Worm (Caenorhabditis elegans) whole organism, L3 larva: Measurements from ENCODE around the gene jmjd-3.1.

ENCODE experiments used
- R02D3.7 ChIP-seq: fragments of 150-350 bp; optimal IDR thresholded peaks from 2 replicates; lab custom pipeline; 2014; ENCODE audit warnings: missing biosample characterization, missing genetic modification characterization
- ZK546.5 ChIP-seq: sonication (generic microtip); optimal IDR thresholded peaks from 2 replicates; lab custom pipeline; 2017; ENCODE audit warnings: missing biosample characterization, missing genetic modification characterization
- aly-2 ChIP-seq: fragments of 150-350 bp; optimal IDR thresholded peaks from 2 replicates; lab custom pipeline; 2014; ENCODE audit warnings: missing biosample characterization, missing genetic modification characterization
- ama-1 ChIP-seq: fragments of 150-350 bp; optimal IDR thresholded peaks from 2 replicates; lab custom pipeline; 2018
- ceh-16 ChIP-seq: sonication (generic microtip); optimal IDR thresholded peaks from 2 replicates; lab custom pipeline; 2017; ENCODE audit warnings: missing biosample characterization, missing genetic modification characterization
- ceh-28 ChIP-seq: fragments of 150-350 bp; optimal IDR thresholded peaks from 2 replicates; lab custom pipeline; 2014; ENCODE audit warnings: missing biosample characterization, missing genetic modification reagents, missing genetic modification characterization
- ceh-82 ChIP-seq: fragments of 150-350 bp; optimal IDR thresholded peaks from 2 replicates; lab custom pipeline; 2014; ENCODE audit warnings: missing biosample characterization, missing genetic modification characterization
- ceh-9 ChIP-seq: sonication (generic microtip); optimal IDR thresholded peaks from 2 replicates; lab custom pipeline; 2018; ENCODE audit warnings: missing biosample characterization, missing genetic modification characterization
- daf-12 ChIP-seq: fragments of 150-350 bp; optimal IDR thresholded peaks from 2 replicates; lab custom pipeline; 2014; ENCODE audit warnings: missing biosample characterization, missing genetic modification reagents, missing genetic modification characterization
- egl-27 ChIP-seq: sonication (generic microtip); optimal IDR thresholded peaks from 4 replicates; lab custom pipeline; 2017; ENCODE audit warnings: missing biosample characterization, missing genetic modification reagents, missing genetic modification characterization
- egl-5 ChIP-seq: fragments of 150-350 bp; optimal IDR thresholded peaks from 2 replicates; lab custom pipeline; 2017; ENCODE audit warnings: missing biosample characterization, missing genetic modification reagents, missing genetic modification characterization, inconsistent platforms
- elt-1 ChIP-seq: fragments of 150-350 bp; optimal IDR thresholded peaks from 2 replicates; lab custom pipeline; 2014; ENCODE audit warnings: missing biosample characterization, missing genetic modification characterization
- elt-2 ChIP-seq: sonication (generic microtip); optimal IDR thresholded peaks from 2 replicates; lab custom pipeline; 2016; ENCODE audit warnings: missing genetic modification reagents, mild to moderate bottlenecking, missing genetic modification characterization, missing compliant biosample characterization
- elt-3 ChIP-seq, 3 experiments: fragments of 150-350 bp in 1 of 3; sonication (generic microtip) in 2 of 3; optimal IDR thresholded peaks; 2 replicates in 2 of 3; 4 replicates in 1 of 3; lab custom pipeline; 2014 to 2017; ENCODE audit warnings: missing biosample characterization in 3 of 3, missing genetic modification characterization in 3 of 3
- eor-1 ChIP-seq, 2 experiments: fragments of 150-350 bp; optimal IDR thresholded peaks; 2 replicates each; lab custom pipeline; 2014 to 2018; ENCODE audit warnings: missing biosample characterization in 2 of 2, missing genetic modification characterization in 2 of 2
- fkh-10 ChIP-seq: sonication (generic microtip); optimal IDR thresholded peaks from 2 replicates; lab custom pipeline; 2017; ENCODE audit warnings: missing biosample characterization, missing genetic modification reagents, missing genetic modification characterization
- fkh-2 ChIP-seq: fragments of 150-350 bp; optimal IDR thresholded peaks from 2 replicates; lab custom pipeline; 2014; ENCODE audit warnings: missing biosample characterization, missing genetic modification reagents, missing genetic modification characterization
- fos-1 ChIP-seq: fragments of 150-350 bp; optimal IDR thresholded peaks from 2 replicates; lab custom pipeline; 2014; ENCODE audit warnings: missing biosample characterization, missing genetic modification characterization
- hmg-11 ChIP-seq: sonication (generic microtip); optimal IDR thresholded peaks from 2 replicates; lab custom pipeline; 2016; ENCODE audit warnings: missing genetic modification characterization, missing compliant biosample characterization
- jun-1 ChIP-seq: fragments of 150-350 bp; optimal IDR thresholded peaks from 2 replicates; lab custom pipeline; 2014; ENCODE audit warnings: missing biosample characterization, missing genetic modification reagents, missing genetic modification characterization
- lin-15B ChIP-seq: fragments of 150-350 bp; optimal IDR thresholded peaks from 2 replicates; lab custom pipeline; 2014; ENCODE audit warnings: missing biosample characterization, missing genetic modification characterization
- lin-39 ChIP-seq: fragments of 150-350 bp; optimal IDR thresholded peaks from 2 replicates; lab custom pipeline; 2018; ENCODE audit warnings: missing biosample characterization, missing genetic modification reagents, missing genetic modification characterization
- lsy-12 ChIP-seq: sonication (generic microtip); optimal IDR thresholded peaks from 2 replicates; lab custom pipeline; 2016; ENCODE audit warnings: mild to moderate bottlenecking, missing genetic modification characterization, missing compliant biosample characterization
- mdl-1 ChIP-seq: fragments of 150-350 bp; optimal IDR thresholded peaks from 2 replicates; lab custom pipeline; 2014; ENCODE audit warnings: missing biosample characterization, missing genetic modification characterization
- mml-1 ChIP-seq: fragments of 150-350 bp; sonication (generic microtip); optimal IDR thresholded peaks from 3 replicates; lab custom pipeline; 2014; ENCODE audit warnings: missing biosample characterization, missing genetic modification characterization
- nfya-1 ChIP-seq: sonication (generic microtip); optimal IDR thresholded peaks from 2 replicates; lab custom pipeline; 2017; ENCODE audit warnings: missing genetic modification characterization, mild to moderate bottlenecking, missing compliant biosample characterization, antibody characterized with exemption, moderate library complexity; ENCODE audit not compliant: insufficient read depth
- nhr-11 ChIP-seq: fragments of 150-350 bp; optimal IDR thresholded peaks from 2 replicates; lab custom pipeline; 2014; ENCODE audit warnings: missing biosample characterization, missing genetic modification characterization
- nhr-12 ChIP-seq: fragments of 150-350 bp; optimal IDR thresholded peaks from 2 replicates; lab custom pipeline; 2014; ENCODE audit warnings: missing biosample characterization, missing genetic modification characterization
- nhr-23 ChIP-seq: fragments of 150-350 bp; optimal IDR thresholded peaks from 2 replicates; lab custom pipeline; 2014; ENCODE audit warnings: missing biosample characterization, missing genetic modification reagents, missing genetic modification characterization
- nhr-237 ChIP-seq: fragments of 150-350 bp; optimal IDR thresholded peaks from 2 replicates; lab custom pipeline; 2014; ENCODE audit warnings: missing biosample characterization, missing genetic modification characterization
- nhr-25 ChIP-seq: sonication (generic microtip); optimal IDR thresholded peaks from 2 replicates; lab custom pipeline; 2017; ENCODE audit warnings: missing biosample characterization, missing genetic modification characterization
- nhr-28 ChIP-seq: fragments of 150-350 bp; optimal IDR thresholded peaks from 2 replicates; lab custom pipeline; 2014; ENCODE audit warnings: missing biosample characterization, missing genetic modification characterization
- nhr-43 ChIP-seq: sonication (generic microtip); optimal IDR thresholded peaks from 2 replicates; lab custom pipeline; 2016; ENCODE audit warnings: mild to moderate bottlenecking, missing genetic modification characterization, missing compliant biosample characterization; ENCODE audit not compliant: poor library complexity, severe bottlenecking
- nhr-67 ChIP-seq: fragments of 150-350 bp; optimal IDR thresholded peaks from 2 replicates; lab custom pipeline; 2014; ENCODE audit warnings: missing biosample characterization, missing genetic modification characterization
- nhr-76 ChIP-seq: fragments of 150-350 bp; sonication (generic microtip); optimal IDR thresholded peaks from 5 replicates; lab custom pipeline; 2014; ENCODE audit warnings: missing biosample characterization, missing genetic modification characterization
- nhr-77 ChIP-seq: fragments of 150-350 bp; optimal IDR thresholded peaks from 2 replicates; lab custom pipeline; 2014; ENCODE audit warnings: missing biosample characterization, missing genetic modification characterization
- pha-4 ChIP-seq: fragments of 150-350 bp; optimal IDR thresholded peaks from 2 replicates; lab custom pipeline; 2014; ENCODE audit warnings: missing biosample characterization, missing genetic modification reagents, missing genetic modification characterization
- pqm-1 ChIP-seq: fragments of 150-350 bp; optimal IDR thresholded peaks from 2 replicates; lab custom pipeline; 2017; ENCODE audit warnings: missing biosample characterization, missing genetic modification characterization, inconsistent platforms
- sea-2 ChIP-seq: fragments of 150-350 bp; sonication (generic microtip); optimal IDR thresholded peaks from 4 replicates; lab custom pipeline; 2014; ENCODE audit warnings: missing biosample characterization, missing genetic modification reagents, missing genetic modification characterization
- skn-1 ChIP-seq: fragments of 150-350 bp; optimal IDR thresholded peaks from 2 replicates; lab custom pipeline; 2014; ENCODE audit warnings: missing biosample characterization, missing genetic modification characterization
- snpc-4 ChIP-seq: fragments of 150-350 bp; optimal IDR thresholded peaks from 2 replicates; lab custom pipeline; 2014; ENCODE audit warnings: missing biosample characterization, missing genetic modification characterization
- tbx-2 ChIP-seq: sonication (generic microtip); optimal IDR thresholded peaks from 2 replicates; lab custom pipeline; 2016; ENCODE audit warnings: mild to moderate bottlenecking, missing genetic modification characterization, missing compliant biosample characterization
- unc-39 ChIP-seq: sonication (generic microtip); optimal IDR thresholded peaks from 4 replicates; lab custom pipeline; 2017; ENCODE audit warnings: missing biosample characterization, missing genetic modification characterization
- unc-62 ChIP-seq: fragments of 150-350 bp; sonication (generic microtip); optimal IDR thresholded peaks from 4 replicates; lab custom pipeline; 2014; ENCODE audit warnings: missing biosample characterization, missing genetic modification reagents, missing genetic modification characterization
- zag-1 ChIP-seq: fragments of 150-350 bp; optimal IDR thresholded peaks from 2 replicates; lab custom pipeline; 2014; ENCODE audit warnings: missing biosample characterization, missing genetic modification characterization
- ztf-11 ChIP-seq: fragments of 150-350 bp; optimal IDR thresholded peaks from 2 replicates; lab custom pipeline; 2014; ENCODE audit warnings: missing biosample characterization, missing genetic modification characterization
- ztf-4 ChIP-seq: fragments of 150-350 bp; optimal IDR thresholded peaks from 2 replicates; lab custom pipeline; 2014; ENCODE audit warnings: missing biosample characterization, missing genetic modification characterization

jmjd-3.1 gene

DNA sequence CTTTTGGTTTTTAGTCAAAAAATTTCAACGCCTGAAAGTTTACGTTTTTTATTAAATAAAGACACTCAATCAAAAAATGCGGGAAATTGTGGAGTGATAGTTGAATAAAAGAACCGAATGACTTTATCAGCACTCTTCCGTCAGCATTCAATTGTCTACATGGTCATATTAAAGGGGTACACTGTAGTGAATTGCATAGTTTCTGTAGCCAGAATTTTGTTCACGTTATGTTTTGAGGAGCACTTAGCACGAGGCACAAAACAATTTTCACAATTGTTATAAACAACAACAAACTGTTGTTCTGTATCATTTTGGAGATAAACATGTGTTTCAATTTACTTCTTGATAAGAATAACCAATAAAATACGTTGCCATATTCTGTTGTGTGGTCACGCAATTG is 21.8 kb upstream of the jmjd-3.1 start, which contains the start of gene D2021.4:
TSS of gene D2021.4 (minus strand) at position 48 of the 400 bp plus-strand sequence.
- peak; percentile 50 for TF ChIP-seq pqm-1
- TF ChIP-seq elt-2 (tag; lab: Kevin White, UChicago) = peak; percentile 87
- peak; percentile 32 for TF ChIP-seq pha-4 (tag; lab: Kevin White, UChicago)
- TF ChIP-seq nhr-25 (tag; lab: Kevin White, UChicago) = no peak
- TF ChIP-seq nhr-76 (tag; lab: Kevin White, UChicago) = no peak

- TF ChIP-seq mdl-1 (peak; percentile 61), hmg-11 (tag; lab: Kevin White, UChicago) (peak; percentile 46), nhr-28 (tag; lab: Kevin White, UChicago) (no peak), ama-1 (lab: Kevin White, UChicago) (no peak), sea-2 (GFP tag; lab: Kevin White, UChicago) (no peak), eor-1 (tag; optimal IDR thresholded peaks at IDR 0.05; lab: Kevin White, UChicago) (no peak), nhr-67 (no peak), ztf-11 (tag; lab: Kevin White, UChicago) (no peak), pha-4 (tag; lab: Kevin White, UChicago) (peak; percentile 69), nhr-237 (no peak), mml-1 (tag; lab: Kevin White, UChicago) (peak; percentile 38), R02D3.7 (tag; lab: Kevin White, UChicago) (no peak), nhr-43 (tag; lab: Kevin White, UChicago) (peak; percentile 26), unc-39 (tag; lab: Kevin White, UChicago) (no peak), elt-2 (tag; lab: Kevin White, UChicago) (peak; percentile 75), nhr-25 (tag; lab: Kevin White, UChicago) (peak; percentile 96), elt-3 (tag; optimal IDR thresholded peaks at IDR 0.05; lab: Kevin White, UChicago) (no peak), nhr-23 (tag; lab: Kevin White, UChicago) (peak; percentile 61), unc-62 (GFP tag; lab: Kevin White, UChicago) (no peak), ZK546.5 (tag; lab: Kevin White, UChicago) (no peak), ceh-9 (tag; lab: Kevin White, UChicago) (no peak), jun-1 (no peak), nhr-76 (tag; lab: Kevin White, UChicago) (no peak), daf-12 (tag; lab: Kevin White, UChicago) (no peak), snpc-4 (tag; lab: Kevin White, UChicago) (no peak), ztf-4 (tag; lab: Kevin White, UChicago) (no peak), ceh-16 (tag; lab: Kevin White, UChicago) (no peak), nhr-11 (tag; lab: Kevin White, UChicago) (no peak), tbx-2 (tag; lab: Kevin White, UChicago) (no peak), elt-1 (tag; lab: Kevin White, UChicago) (peak; percentile 78), zag-1 (tag; lab: Kevin White, UChicago) (no peak), pqm-1 (peak; percentile 27), fos-1 (no peak), nhr-77 (no peak), lsy-12 (no peak), egl-27 (tag; lab: Kevin White, UChicago) (peak; percentile 24), fkh-2 (no peak), lin-39 (tag; lab: Kevin White, UChicago) (no peak), egl-5 (no peak), ceh-82 (tag; lab: Kevin White, UChicago) (no peak), nfya-1 (peak; percentile 53), nhr-12 (tag; lab: Kevin White, UChicago) (no peak), fkh-10 (GFP tag; lab: Kevin White, UChicago) (no peak), lin-15B (tag; lab: Kevin White, UChicago) (no peak), skn-1 (tag; lab: Kevin White, UChicago) (peak; percentile 0), ceh-28 (tag; lab: Kevin White, UChicago) (no peak), aly-2 (tag; lab: Kevin White, UChicago) (no peak)
These were observed 20.7 kb upstream of the jmjd-3.1 start for ce11 chrX:8550099-8550498.
